Worm (Caenorhabditis elegans): Measurements from ENCODE around the gene irld-23.
"Not testable (repeated sequence)": the region's sequence is repeated elsewhere in the genome, so short reads cannot be mapped to it uniquely, and the experiment has no call there.

The irld-23 gene

ce11 chrX:17080635-17081376 lies at the start of gene irld-23, which contains the start of gene C08A9.10:
Gene irld-23, minus strand, starts transcription at chrX:17080685.
Gene C08A9.10, plus strand, starts transcription at chrX:17081179.
- no peak for TF ChIP-seq tab-1 (GFP tag; IDR thresholded peaks at IDR 0.05)
- TF ChIP-seq cog-1 (tag; optimal IDR thresholded peaks at IDR 0.05) = no peak
- no peak for TF ChIP-seq ref-1 (GFP tag; conservative IDR thresholded peaks at IDR 0.05)

ce11 chrX:17117359-17117758 lies 36.9 kb upstream of the irld-23 start, which contains the start of gene K09E3.2:
Gene K09E3.2, plus strand, starts transcription at chrX:17117659.
- TF ChIP-seq tab-1 (GFP tag; IDR thresholded peaks at IDR 0.05); ztf-29 (GFP tag; IDR thresholded peaks at IDR 0.05); ref-1 (GFP tag; conservative IDR thresholded peaks at IDR 0.05): not testable (repeated sequence)

- no peak for TF ChIP-seq cog-1 (tag; optimal IDR thresholded peaks at IDR 0.05)
- no peak for TF ChIP-seq med-1 (GFP tag; optimal IDR thresholded peaks at IDR 0.05; ENCODE audit: insufficient read depth)
- no peak for TF ChIP-seq ref-1 (GFP tag; conservative IDR thresholded peaks at IDR 0.05)
- no peak for TF ChIP-seq ztf-23 (GFP tag; IDR thresholded peaks at IDR 0.05)
- TF ChIP-seq ztf-29 (GFP tag; IDR thresholded peaks at IDR 0.05) = no peak
Observed at ce11 chrX:17115089-17115488, 34.6 kb upstream of the irld-23 start, which contains the start of gene lido-6. Gene lido-6, minus strand, starts transcription at chrX:17115189.

ce11 chrX:17110555-17110954 lies 30.1 kb upstream of the irld-23 start, which contains the start of gene lido-5:
Gene lido-5, minus strand, starts transcription at chrX:17110655.
- TF ChIP-seq T22C8.4 (GFP tag; IDR thresholded peaks at IDR 0.05) (no peak), ztf-29 (GFP tag; IDR thresholded peaks at IDR 0.05) (no peak), cog-1 (tag; optimal IDR thresholded peaks at IDR 0.05) (no peak), klf-2 (GFP tag; conservative IDR thresholded peaks at IDR 0.05) (no peak), ref-1 (GFP tag; conservative IDR thresholded peaks at IDR 0.05) (no peak), ztf-23 (GFP tag; IDR thresholded peaks at IDR 0.05) (no peak), flt-1 (GFP tag; IDR thresholded peaks at IDR 0.05) (no peak), tab-1 (GFP tag; IDR thresholded peaks at IDR 0.05) (no peak), med-1 (GFP tag; optimal IDR thresholded peaks at IDR 0.05; ENCODE audit: insufficient read depth) (no peak)

- no peak for TF ChIP-seq klf-2 (GFP tag; conservative IDR thresholded peaks at IDR 0.05)
- no peak for TF ChIP-seq ztf-23 (GFP tag; IDR thresholded peaks at IDR 0.05)
- TF ChIP-seq T22C8.4 (GFP tag; IDR thresholded peaks at IDR 0.05) = no peak
- TF ChIP-seq ref-1 (GFP tag; conservative IDR thresholded peaks at IDR 0.05) = no peak
- no peak for TF ChIP-seq med-1 (GFP tag; optimal IDR thresholded peaks at IDR 0.05; ENCODE audit: insufficient read depth)
- no peak for TF ChIP-seq cog-1 (tag; optimal IDR thresholded peaks at IDR 0.05)
- TF ChIP-seq tab-1 (GFP tag; IDR thresholded peaks at IDR 0.05) = no peak
- no peak for TF ChIP-seq flt-1 (GFP tag; IDR thresholded peaks at IDR 0.05)
- TF ChIP-seq ztf-29 (GFP tag; IDR thresholded peaks at IDR 0.05) = no peak
Observed at ce11 chrX:17107670-17108069, 27.2 kb upstream of the irld-23 start, which contains the start of gene lido-4. Gene lido-4, minus strand, starts transcription at chrX:17107770.

- TF ChIP-seq klf-2 (GFP tag; conservative IDR thresholded peaks at IDR 0.05) (no peak), cog-1 (tag; optimal IDR thresholded peaks at IDR 0.05) (no peak)
Observed at ce11 chrX:17100656-17101055, 20.2 kb upstream of the irld-23 start, which contains the start of gene lido-2. Gene lido-2, minus strand, starts transcription at chrX:17100756.

- TF ChIP-seq T22C8.4 (GFP tag; IDR thresholded peaks at IDR 0.05) (no peak), ref-1 (GFP tag; conservative IDR thresholded peaks at IDR 0.05) (no peak), ztf-29 (GFP tag; IDR thresholded peaks at IDR 0.05) (no peak), cog-1 (tag; optimal IDR thresholded peaks at IDR 0.05) (no peak), ztf-23 (GFP tag; IDR thresholded peaks at IDR 0.05) (no peak), flt-1 (GFP tag; IDR thresholded peaks at IDR 0.05) (no peak), tab-1 (GFP tag; IDR thresholded peaks at IDR 0.05) (no peak), klf-2 (GFP tag; conservative IDR thresholded peaks at IDR 0.05) (no peak), med-1 (GFP tag; optimal IDR thresholded peaks at IDR 0.05; ENCODE audit: insufficient read depth) (no peak)
Observed at ce11 chrX:17096508-17097234, 16.2 kb upstream of the irld-23 start, which contains the start of gene lido-1. Gene lido-1, minus strand, starts transcription at chrX:17096558.

ce11 chrX:17093199-17093598 lies 12.7 kb upstream of the irld-23 start, which contains the start of gene C08A9.3:
Gene C08A9.3, minus strand, starts transcription at chrX:17093299.
- TF ChIP-seq ref-1 (GFP tag; conservative IDR thresholded peaks at IDR 0.05) = no peak
- TF ChIP-seq med-1 (GFP tag; optimal IDR thresholded peaks at IDR 0.05; ENCODE audit: insufficient read depth) = no peak
- no peak for TF ChIP-seq ztf-29 (GFP tag; IDR thresholded peaks at IDR 0.05)
- no peak for TF ChIP-seq tab-1 (GFP tag; IDR thresholded peaks at IDR 0.05)
- no peak for TF ChIP-seq T22C8.4 (GFP tag; IDR thresholded peaks at IDR 0.05)
- TF ChIP-seq ztf-23 (GFP tag; IDR thresholded peaks at IDR 0.05) = no peak
- TF ChIP-seq klf-2 (GFP tag; conservative IDR thresholded peaks at IDR 0.05) = no peak
- TF ChIP-seq flt-1 (GFP tag; IDR thresholded peaks at IDR 0.05) = no peak
- no peak for TF ChIP-seq cog-1 (tag; optimal IDR thresholded peaks at IDR 0.05)

- TF ChIP-seq ztf-29 (GFP tag; IDR thresholded peaks at IDR 0.05) (no peak), klf-2 (GFP tag; conservative IDR thresholded peaks at IDR 0.05) (no peak), cog-1 (tag; optimal IDR thresholded peaks at IDR 0.05) (no peak), med-1 (GFP tag; optimal IDR thresholded peaks at IDR 0.05; ENCODE audit: insufficient read depth) (no peak), tab-1 (GFP tag; IDR thresholded peaks at IDR 0.05) (no peak), T22C8.4 (GFP tag; IDR thresholded peaks at IDR 0.05) (no peak), ref-1 (GFP tag; conservative IDR thresholded peaks at IDR 0.05) (no peak), flt-1 (GFP tag; IDR thresholded peaks at IDR 0.05) (no peak), ztf-23 (GFP tag; IDR thresholded peaks at IDR 0.05) (no peak)
Observed at ce11 chrX:17092416-17092815, 11.9 kb upstream of the irld-23 start, which contains the start of gene sod-3. Gene sod-3, plus strand, starts transcription at chrX:17092753.

Data from whole organism, midembryonic.